Fruit fly (Drosophila melanogaster) whole organism, wandering third instar larva: ENCODE results near the gene COX8.

ENCODE experiments used
- Abd-B ChIP-seq: fragments of >200 bp; optimal IDR thresholded peaks from 2 replicates; lab custom pipeline; 2017; ENCODE audit warnings: missing biosample characterization, missing genetic modification characterization
- Hr78 ChIP-seq: fragments of >200 bp; optimal IDR thresholded peaks from 2 replicates; lab custom pipeline; 2017; ENCODE audit warnings: missing biosample characterization, missing genetic modification characterization
- Jra ChIP-seq: sonication (Bioruptor generic); optimal IDR thresholded peaks from 2 replicates; lab custom pipeline; 2016; ENCODE audit warnings: missing biosample characterization, missing genetic modification characterization
- OdsH ChIP-seq: fragments of 200-800 bp; sonication (Bioruptor generic); optimal IDR thresholded peaks from 2 replicates; lab custom pipeline; 2016; ENCODE audit warnings: missing biosample characterization, mild to moderate bottlenecking, missing genetic modification characterization
- Sp1 ChIP-seq: fragments of 200-800 bp; sonication (Bioruptor generic); optimal IDR thresholded peaks from 3 replicates; lab custom pipeline; 2019; ENCODE audit warnings: missing biosample characterization, mild to moderate bottlenecking, missing genetic modification characterization, moderate library complexity
- dl ChIP-seq, 2 experiments: fragments of 175-275, 200-275 bp in 1 of 2; fragments of 200-275 bp in 1 of 2; sonication (Bioruptor generic); optimal IDR thresholded peaks; lab custom pipeline; 2018; ENCODE audit warnings: mild to moderate bottlenecking in 2 of 2, missing biosample characterization in 2 of 2, missing genetic modification characterization in 2 of 2, moderate library complexity in 2 of 2; ENCODE audit not compliant: partially characterized antibody in 2 of 2, insufficient read depth in 1 of 2
- foxo ChIP-seq, 2 experiments: fragments of 200-800 bp; sonication (Bioruptor generic); optimal IDR thresholded peaks; 2 replicates in 1 of 2; 3 replicates in 1 of 2; lab custom pipeline; 2016 to 2017; ENCODE audit warnings: missing biosample characterization in 2 of 2, missing genetic modification characterization in 2 of 2
- lola ChIP-seq: fragments of >200 bp; optimal IDR thresholded peaks from 2 replicates; lab custom pipeline; 2017; ENCODE audit warnings: missing biosample characterization, missing genetic modification characterization
- psq ChIP-seq: fragments of 200-800 bp; sonication (Bioruptor generic); optimal IDR thresholded peaks from 3 replicates; lab custom pipeline; 2017; ENCODE audit warnings: missing biosample characterization, mild to moderate bottlenecking, missing genetic modification characterization, moderate library complexity
- usp ChIP-seq: fragments of >200 bp; optimal IDR thresholded peaks from 2 replicates; lab custom pipeline; 2017; ENCODE audit warnings: missing biosample characterization, missing genetic modification characterization

DNA sequence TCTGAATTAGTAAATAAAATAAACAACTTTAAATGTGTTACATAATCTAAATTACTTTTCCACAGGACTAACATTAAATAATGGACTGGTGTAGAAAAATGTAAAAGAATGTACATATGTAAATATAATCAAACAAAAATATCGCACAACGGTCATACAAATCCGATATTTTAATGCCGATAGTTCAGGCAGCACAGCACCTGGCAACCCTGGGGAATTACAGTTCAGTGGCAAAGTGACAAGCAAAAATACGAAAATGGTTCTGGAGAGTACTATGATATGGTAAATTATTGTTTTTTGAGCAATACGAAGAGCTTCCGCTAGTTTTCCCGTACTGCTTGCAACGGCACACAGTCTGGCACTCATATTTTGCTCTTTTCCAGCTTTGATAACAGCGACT, 2.4 kb downstream of the COX8 start, which contains the start of gene Rpn10:
- TF ChIP-seq dl (GFP tag; optimal IDR thresholded peaks at IDR 0.05; lab: Kevin White, UChicago; ENCODE audit: insufficient read depth in 1 of 2, partially characterized antibody in 2 of 2): no peak
- no peak for TF ChIP-seq Abd-B (GFP tag; lab: Kevin White, UChicago)
- TF ChIP-seq OdsH (GFP tag; lab: Kevin White, UChicago): no peak
- TF ChIP-seq usp (GFP tag; lab: Kevin White, UChicago): no peak
- no peak for TF ChIP-seq lola (GFP tag; lab: Kevin White, UChicago)
- no peak for TF ChIP-seq psq (GFP tag; lab: Kevin White, UChicago)
- no peak for TF ChIP-seq Sp1 (GFP tag; lab: Kevin White, UChicago)
- no peak for TF ChIP-seq Hr78 (GFP tag; lab: Kevin White, UChicago)
- TF ChIP-seq foxo (GFP tag; optimal IDR thresholded peaks at IDR 0.05; lab: Kevin White, UChicago): no peak
- peak; percentile 31 for TF ChIP-seq Jra (GFP tag; lab: Kevin White, UChicago)
